Fruit fly (Drosophila melanogaster) whole organism: ENCODE measurements around the gene Sptz.

Source experiments
- CG8478 ChIP-seq: fragments of >200 bp; optimal IDR thresholded peaks from 2 replicates; lab custom pipeline; 2018; ENCODE audit warnings: inconsistent platforms
- EcR ChIP-seq, 2 experiments: fragments of >200 bp; optimal IDR thresholded peaks; 2 replicates each; lab custom pipeline; 2017; ENCODE audit warnings: missing biosample characterization in 2 of 2, missing genetic modification characterization in 2 of 2, missing genetic modification reagents in 2 of 2
- pan ChIP-seq: fragments of >200 bp; optimal IDR thresholded peaks from 2 replicates; lab custom pipeline; 2017
- psq ChIP-seq: fragments of >200 bp; optimal IDR thresholded peaks from 2 replicates; lab custom pipeline; 2017

DNA sequence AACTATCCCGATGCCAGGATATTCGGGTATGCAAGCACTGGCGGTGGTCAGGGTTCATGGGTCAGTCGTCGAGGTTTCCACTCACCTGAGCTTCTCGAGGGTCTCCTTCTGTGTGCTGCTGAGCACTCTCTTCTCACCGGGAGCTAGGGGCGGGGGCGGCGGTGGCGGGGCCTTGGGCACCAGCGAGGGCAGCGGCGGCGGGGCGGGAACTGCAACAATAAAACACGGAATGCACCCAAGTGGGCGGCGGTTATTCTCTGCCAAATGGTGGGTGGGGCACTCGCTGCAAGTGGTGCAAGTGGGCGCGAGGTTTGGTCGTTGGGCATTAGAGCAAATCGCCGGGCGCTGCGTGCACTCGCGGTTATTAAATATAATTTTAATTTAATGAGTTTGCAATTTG is 19.1 kb downstream of the Sptz start:
- TF ChIP-seq pan (no peak), EcR (GFP tag; optimal IDR thresholded peaks at IDR 0.05; lab: Kevin White, UChicago) (no peak), CG8478 (no peak), psq (no peak)
